Worm (Caenorhabditis elegans) whole organism, L4/young adult: ENCODE measurements around the gene C45G9.4.
"Not testable (repeated sequence)": the region's sequence is repeated elsewhere in the genome, so short reads cannot be mapped to it uniquely, and the experiment has no call there.

Source experiments
- dao-5 ChIP-seq: sonication (generic microtip); optimal IDR thresholded peaks from 2 replicates; lab custom pipeline; 2016; ENCODE audit warnings: missing genotype, missing genetic modification characterization, moderate library complexity, missing compliant biosample characterization
- him-1 ChIP-seq: sonication (generic microtip); optimal IDR thresholded peaks from 2 replicates; lab custom pipeline; 2016; ENCODE audit warnings: missing genotype, missing genetic modification reagents, missing genetic modification characterization, missing compliant biosample characterization

DNA sequence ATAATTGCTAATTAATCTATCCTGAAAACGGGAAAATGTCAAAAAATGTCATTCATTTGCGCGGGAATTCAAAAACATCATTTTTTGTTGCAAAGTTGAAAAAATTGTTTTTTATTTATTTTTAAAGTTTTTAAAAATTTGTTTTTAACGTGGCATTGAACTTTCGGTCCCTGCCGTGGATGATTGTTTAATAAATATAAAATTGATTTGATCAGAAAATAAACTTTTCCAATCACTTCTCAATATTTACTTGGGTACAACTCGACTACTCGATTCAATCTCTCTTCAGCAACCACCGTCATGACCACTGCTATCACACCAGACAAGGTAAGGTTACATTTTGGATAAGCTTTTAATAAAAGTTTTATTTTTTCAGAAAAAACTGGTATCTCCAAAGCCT, at the start of gene C45G9.4:
- TF ChIP-seq him-1 (tag; lab: Kevin White, UChicago); dao-5: not testable (repeated sequence)
